Worm (Caenorhabditis elegans) whole organism, early embryonic: ENCODE data around the gene sra-35.

Source experiments
- B0310.2 ChIP-seq: sonication (generic microtip); optimal IDR thresholded peaks from 2 replicates; lab custom pipeline; 2016; ENCODE audit warnings: mild to moderate bottlenecking, missing genetic modification characterization, missing compliant biosample characterization
- F13C5.2 ChIP-seq: sonication (generic microtip); optimal IDR thresholded peaks from 2 replicates; lab custom pipeline; 2017; ENCODE audit warnings: mild to moderate bottlenecking, missing genetic modification characterization, inconsistent platforms, missing compliant biosample characterization
- aly-1 ChIP-seq: sonication (generic microtip); optimal IDR thresholded peaks from 2 replicates; lab custom pipeline; 2016; ENCODE audit warnings: missing genetic modification characterization, missing compliant biosample characterization
- ama-1 ChIP-seq: fragments of 150-350 bp; optimal IDR thresholded peaks from 2 replicates; lab custom pipeline; 2014
- ceh-13 ChIP-seq: fragments of 200-800 bp; sonication (Bioruptor generic); optimal IDR thresholded peaks from 2 replicates; lab custom pipeline; 2018; ENCODE audit warnings: mild to moderate bottlenecking, missing genetic modification characterization, missing compliant biosample characterization
- ceh-36 ChIP-seq: sonication (generic microtip); optimal IDR thresholded peaks from 2 replicates; lab custom pipeline; 2016; ENCODE audit warnings: missing genetic modification characterization, inconsistent platforms, missing compliant biosample characterization
- ets-7 ChIP-seq: sonication (generic microtip); optimal IDR thresholded peaks from 2 replicates; lab custom pipeline; 2016; ENCODE audit warnings: missing genotype, missing genetic modification characterization, missing compliant biosample characterization
- flt-1 ChIP-seq: fragments of 200-800 bp; sonication (Bioruptor generic); IDR thresholded peaks from 2 replicates; pipeline ENCODE4 v1.3.6; 2022; ENCODE audit warnings: missing genetic modification characterization, missing compliant biosample characterization
- hmbx-1 ChIP-seq: sonication (generic microtip); optimal IDR thresholded peaks from 2 replicates; lab custom pipeline; 2016; ENCODE audit warnings: mild to moderate bottlenecking, missing genetic modification characterization, missing compliant biosample characterization
- hmg-4 ChIP-seq: fragments of 200-800 bp; sonication (Bioruptor generic); optimal IDR thresholded peaks from 2 replicates; lab custom pipeline; 2018; ENCODE audit warnings: mild to moderate bottlenecking, missing genetic modification characterization, missing compliant biosample characterization
- hnd-1 ChIP-seq: sonication (generic microtip); optimal IDR thresholded peaks from 2 replicates; lab custom pipeline; 2016; ENCODE audit warnings: missing genetic modification characterization, missing compliant biosample characterization
- pes-1 ChIP-seq: fragments of 200-800 bp; sonication (Bioruptor generic); IDR thresholded peaks from 2 replicates; pipeline ENCODE4 v1.3.6; 2022; ENCODE audit warnings: missing genetic modification reagents, missing genetic modification characterization, missing compliant biosample characterization
- scrt-1 ChIP-seq: fragments of 200-800 bp; sonication (Bioruptor generic); IDR thresholded peaks from 2 replicates; pipeline ENCODE4 v1.3.6; 2022; ENCODE audit warnings: missing genetic modification characterization, missing compliant biosample characterization
- sea-1 ChIP-seq: fragments of 200-800 bp; sonication (Bioruptor generic); conservative IDR thresholded peaks from 2 replicates; pipeline ENCODE4 v1.3.6; 2022; ENCODE audit warnings: missing genetic modification characterization, missing compliant biosample characterization
- tbx-11 ChIP-seq: fragments of 200-800 bp; sonication (Bioruptor generic); IDR thresholded peaks from 2 replicates; pipeline ENCODE4 v1.3.6; 2022; ENCODE audit warnings: missing genetic modification characterization, missing compliant biosample characterization
- tbx-37 ChIP-seq: fragments of 200-800 bp; sonication (Bioruptor generic); conservative IDR thresholded peaks from 2 replicates; pipeline ENCODE4 v1.3.6; 2022; ENCODE audit warnings: missing genetic modification reagents, missing genetic modification characterization, missing compliant biosample characterization
- tra-4 ChIP-seq: sonication (generic microtip); optimal IDR thresholded peaks from 2 replicates; lab custom pipeline; 2017; ENCODE audit warnings: missing genetic modification characterization, missing compliant biosample characterization

The sra-35 gene

DNA sequence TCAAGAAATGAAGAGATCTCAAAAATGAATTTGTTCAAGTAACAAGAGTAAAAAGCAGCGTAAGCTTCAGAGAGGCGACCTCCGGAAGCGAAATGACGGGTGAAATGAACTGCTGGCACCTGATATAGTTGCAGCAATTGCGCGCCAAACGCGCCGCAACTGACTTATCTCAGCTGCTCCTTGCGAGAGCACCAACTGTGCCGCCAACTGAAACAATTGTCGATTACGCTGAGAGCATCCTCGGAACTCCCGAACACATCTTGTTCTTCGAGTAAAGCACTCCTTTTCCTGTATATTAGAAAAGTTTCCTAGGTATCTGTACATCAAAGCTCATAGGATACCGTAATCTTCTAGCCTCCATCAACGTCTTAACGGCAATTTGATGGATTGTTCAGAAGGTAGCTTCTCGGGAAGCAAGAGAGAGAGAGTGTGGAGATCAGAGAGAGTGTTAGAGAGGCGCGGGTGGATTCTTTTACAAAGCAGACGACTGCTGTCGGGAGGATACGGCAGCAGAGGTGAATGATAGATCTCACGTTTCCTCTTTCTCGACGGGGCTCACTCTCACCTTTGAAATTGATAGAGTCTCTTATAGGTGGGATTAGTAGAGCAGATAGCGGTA, 7.6 kb downstream of the sra-35 start:
- TF ChIP-seq aly-1 (tag; lab: Kevin White, UChicago) (no peak), ama-1 (lab: Kevin White, UChicago) (no peak), flt-1 (no peak), pes-1 (GFP tag; lab: Robert Waterston, UW) (no peak), ceh-13 (GFP tag; lab: Kevin White, UChicago) (no peak), hmbx-1 (tag; lab: Kevin White, UChicago) (no peak), scrt-1 (GFP tag; lab: Robert Waterston, UW) (no peak), F13C5.2 (tag; lab: Kevin White, UChicago) (no peak), ceh-36 (no peak), B0310.2 (tag; lab: Kevin White, UChicago) (no peak), tbx-37 (GFP tag; lab: Robert Waterston, UW) (no peak), ets-7 (tag; lab: Kevin White, UChicago) (no peak), hmg-4 (no peak), tbx-11 (GFP tag; lab: Robert Waterston, UW) (no peak), tra-4 (tag; lab: Kevin White, UChicago) (no peak), hnd-1 (tag; lab: Kevin White, UChicago) (no peak)

DNA sequence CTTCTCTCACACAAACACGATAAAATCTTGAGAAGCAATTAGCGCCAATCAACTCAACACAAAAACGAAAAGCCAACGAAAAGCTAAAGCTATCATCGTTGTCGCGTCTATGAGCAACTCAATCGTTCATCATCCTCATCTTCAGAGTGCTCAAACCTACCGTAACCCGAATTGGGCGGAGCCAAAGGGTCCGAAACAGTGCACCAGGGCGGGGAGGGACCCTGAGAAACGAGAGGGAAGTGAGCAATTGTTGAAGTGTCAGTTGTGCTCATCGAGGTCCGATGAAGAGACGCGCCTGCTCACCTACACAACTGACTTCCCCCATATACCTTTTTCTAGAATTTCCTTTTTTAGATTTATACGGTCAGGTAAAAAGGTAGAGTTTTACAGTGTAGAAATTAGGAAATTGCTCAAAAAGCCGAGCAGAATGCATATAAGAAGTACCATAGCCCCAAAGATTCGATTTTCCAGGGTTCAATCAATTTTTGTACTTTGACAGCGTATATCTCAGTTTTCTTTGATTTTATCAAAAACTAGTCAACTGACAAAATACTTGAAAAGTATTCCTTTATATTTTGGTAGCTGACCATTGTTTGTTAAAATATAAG, 9.3 kb downstream of the sra-35 start, which contains the start of gene hlh-1:
Gene hlh-1, plus strand, starts transcription at position 275 of the 608 bp plus-strand sequence.
- TF ChIP-seq scrt-1 (GFP tag; lab: Robert Waterston, UW): no peak
- TF ChIP-seq ama-1 (lab: Kevin White, UChicago): no peak
- peak; percentile 33; the same call in 1 of the 2 replicates for TF ChIP-seq flt-1
- no peak for TF ChIP-seq pes-1 (GFP tag; lab: Robert Waterston, UW)

DNA sequence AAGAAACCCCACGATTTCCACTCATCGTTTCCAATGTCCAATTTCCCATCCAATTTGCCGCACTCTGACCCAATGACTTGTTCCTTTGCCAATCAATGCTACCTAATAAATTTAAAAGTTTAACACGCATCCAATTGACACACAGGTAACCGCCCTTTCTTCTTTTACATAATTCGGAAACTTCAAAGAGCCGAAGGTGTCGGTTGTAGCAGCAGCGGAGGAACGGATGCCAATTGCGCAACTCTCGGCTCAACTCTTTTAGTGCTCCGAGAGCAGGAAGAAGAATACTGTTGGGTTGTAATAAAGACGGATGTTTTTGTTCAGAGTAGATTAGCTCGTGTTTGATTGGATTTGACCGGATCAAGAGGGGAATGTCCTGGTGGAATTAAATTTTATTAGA, 10.4 kb downstream of the sra-35 start:
- TF ChIP-seq F13C5.2 (tag; lab: Kevin White, UChicago): no peak
- peak; percentile 40 for TF ChIP-seq hmg-4
- TF ChIP-seq hmbx-1 (tag; lab: Kevin White, UChicago): no peak
- TF ChIP-seq tbx-11 (GFP tag; lab: Robert Waterston, UW): no peak

DNA sequence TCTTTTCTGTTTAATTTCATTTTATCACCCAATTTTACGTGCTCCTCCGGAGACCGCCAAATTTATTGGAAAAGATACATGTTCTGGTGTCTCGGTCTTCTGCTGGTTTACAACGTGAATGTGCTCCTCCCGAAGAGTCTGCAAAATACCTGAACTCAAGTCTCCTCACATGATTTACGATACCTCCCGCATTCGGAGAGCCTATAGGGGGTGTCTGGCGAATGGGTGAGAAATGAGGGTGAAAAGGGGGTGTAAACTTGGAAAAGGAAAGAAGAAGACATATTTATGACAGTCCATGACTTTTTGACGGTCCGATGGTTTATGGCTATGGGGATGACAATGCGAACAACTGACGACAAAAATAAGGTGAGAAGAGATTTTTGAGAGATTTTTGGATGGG, 11.4 kb downstream of the sra-35 start:
- TF ChIP-seq hmg-4 (no peak), ceh-13 (GFP tag; lab: Kevin White, UChicago) (no peak), tbx-37 (GFP tag; lab: Robert Waterston, UW) (no peak), tra-4 (tag; lab: Kevin White, UChicago) (no peak), tbx-11 (GFP tag; lab: Robert Waterston, UW) (0 out of 2 replicates have a peak, but pooled peaks have one; percentile 38), F13C5.2 (tag; lab: Kevin White, UChicago) (no peak), hnd-1 (tag; lab: Kevin White, UChicago) (no peak), ama-1 (lab: Kevin White, UChicago) (no peak), sea-1 (GFP tag; lab: Robert Waterston, UW) (no peak)

DNA sequence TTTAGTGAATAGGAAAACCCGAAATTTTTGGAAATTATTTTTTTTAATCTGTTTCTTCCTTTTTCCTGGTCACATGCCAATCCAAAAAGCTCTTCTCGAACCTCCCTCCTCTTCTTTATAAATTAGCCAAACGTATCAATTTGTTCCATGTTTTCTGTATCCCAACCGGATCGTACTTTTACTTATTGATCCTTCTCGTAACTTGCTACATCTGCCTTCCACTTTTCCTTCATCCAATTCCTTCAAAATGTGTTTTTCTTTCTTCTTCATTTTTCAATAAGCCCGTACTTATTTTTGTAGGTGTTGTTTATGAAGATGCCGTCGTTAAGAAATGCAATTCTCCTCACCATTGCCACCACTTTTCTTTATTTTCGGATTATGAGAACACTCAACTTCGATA, 15.8 kb downstream of the sra-35 start, which contains the start of gene cyp-23A1:
Gene cyp-23A1, plus strand, starts transcription at position 301 of the 400 bp plus-strand sequence.
- TF ChIP-seq tbx-37 (GFP tag; lab: Robert Waterston, UW) (no peak), ceh-36 (no peak), ets-7 (tag; lab: Kevin White, UChicago) (no peak), hnd-1 (tag; lab: Kevin White, UChicago) (no peak)

DNA sequence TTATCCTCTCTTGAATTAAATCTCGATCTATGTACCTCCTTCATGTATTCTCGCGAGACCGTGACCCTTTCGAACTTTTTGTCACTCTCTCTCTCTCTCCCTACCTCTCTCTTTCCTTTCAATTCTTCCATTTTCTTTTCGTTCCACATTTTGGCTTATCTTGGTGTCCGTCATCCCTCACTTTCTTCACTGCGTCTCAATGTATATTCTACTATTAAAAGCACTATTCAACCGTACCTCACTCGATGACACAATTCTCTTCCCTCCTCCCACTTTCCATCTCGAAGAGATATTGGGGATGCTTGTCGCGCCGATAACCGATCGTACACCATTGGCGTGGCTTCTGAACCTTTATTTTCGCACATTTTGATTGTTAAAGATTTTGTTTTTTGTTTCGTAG, 17.0 kb downstream of the sra-35 start:
- TF ChIP-seq pes-1 (GFP tag; lab: Robert Waterston, UW) (no peak), hnd-1 (tag; lab: Kevin White, UChicago) (no peak), sea-1 (GFP tag; lab: Robert Waterston, UW) (no peak), tbx-37 (GFP tag; lab: Robert Waterston, UW) (no peak), ceh-13 (GFP tag; lab: Kevin White, UChicago) (no peak), scrt-1 (GFP tag; lab: Robert Waterston, UW) (no peak), ama-1 (lab: Kevin White, UChicago) (no peak), ets-7 (tag; lab: Kevin White, UChicago) (no peak), ceh-36 (no peak), hmbx-1 (tag; lab: Kevin White, UChicago) (no peak), flt-1 (no peak), aly-1 (tag; lab: Kevin White, UChicago) (no peak), tra-4 (tag; lab: Kevin White, UChicago) (no peak), hmg-4 (no peak), B0310.2 (tag; lab: Kevin White, UChicago) (no peak), tbx-11 (GFP tag; lab: Robert Waterston, UW) (no peak)

DNA sequence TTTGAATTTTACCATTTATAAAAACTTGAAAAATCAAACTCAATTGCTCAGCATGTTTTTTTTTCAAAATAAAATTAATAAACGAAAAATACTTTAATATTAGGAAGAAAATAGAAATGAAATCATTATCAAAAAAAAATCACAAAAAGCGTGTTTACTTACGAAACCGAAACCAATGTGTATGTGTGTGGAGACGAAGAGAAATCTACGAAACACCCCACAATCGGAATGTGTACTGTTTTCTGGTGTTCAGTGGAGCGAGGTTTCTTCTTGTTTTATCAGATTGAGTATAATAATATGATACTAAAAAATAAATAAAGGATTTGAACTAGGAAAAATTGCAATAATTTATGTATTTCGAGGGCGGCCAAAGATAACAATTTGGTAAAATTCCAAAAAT, 20.0 kb downstream of the sra-35 start:
- TF ChIP-seq B0310.2 (tag; lab: Kevin White, UChicago) (no peak), ama-1 (lab: Kevin White, UChicago) (no peak), hmbx-1 (tag; lab: Kevin White, UChicago) (no peak), flt-1 (no peak), tra-4 (tag; lab: Kevin White, UChicago) (no peak), ceh-13 (GFP tag; lab: Kevin White, UChicago) (no peak), ets-7 (tag; lab: Kevin White, UChicago) (no peak), tbx-37 (GFP tag; lab: Robert Waterston, UW) (no peak), tbx-11 (GFP tag; lab: Robert Waterston, UW) (no peak), scrt-1 (GFP tag; lab: Robert Waterston, UW) (no peak)
